Worm (Caenorhabditis elegans) whole organism, L4/young adult: ENCODE data around the gene ist-1.

Experiments
- W03F9.2 ChIP-seq: fragments of 150-350 bp; optimal IDR thresholded peaks from 2 replicates; lab custom pipeline; 2014; ENCODE audit warnings: missing biosample characterization, missing genetic modification characterization
- him-1 ChIP-seq: sonication (generic microtip); optimal IDR thresholded peaks from 2 replicates; lab custom pipeline; 2016; ENCODE audit warnings: missing genotype, missing genetic modification reagents, missing genetic modification characterization, missing compliant biosample characterization

DNA sequence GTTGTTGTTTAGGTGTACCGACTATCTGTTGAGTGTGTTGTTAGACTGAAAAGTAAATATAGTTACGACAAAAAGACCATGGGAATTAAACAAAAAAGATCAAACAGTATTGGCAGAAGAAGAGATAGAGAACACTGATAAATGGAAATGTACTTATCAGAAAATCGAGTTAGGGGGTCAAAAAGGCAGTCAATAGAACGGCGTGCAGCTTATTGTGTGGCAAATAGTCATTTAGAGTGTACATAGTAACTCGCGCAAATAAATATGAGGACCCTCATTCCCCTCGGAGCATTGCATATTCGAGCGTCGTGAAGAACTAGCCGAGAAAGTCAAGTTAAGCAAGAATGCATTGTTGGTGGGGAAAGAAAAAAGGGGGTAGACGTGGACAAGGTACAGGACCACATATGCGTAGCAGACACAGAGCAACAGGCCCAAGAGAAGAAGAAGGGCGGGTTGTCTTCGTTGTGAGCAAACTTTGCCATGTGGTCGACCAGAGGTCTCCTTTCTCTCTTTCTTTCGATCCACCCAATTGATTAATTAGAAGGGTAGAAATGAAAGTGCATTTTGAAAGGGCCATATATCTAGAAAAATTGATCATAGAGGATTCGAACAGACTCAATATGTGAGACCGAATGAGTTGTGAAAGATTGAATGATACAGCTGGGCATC is 24.9 kb downstream of the ist-1 start, which contains the start of gene lam-2:
- TF ChIP-seq W03F9.2 (tag; lab: Kevin White, UChicago), result no peak
- no peak for TF ChIP-seq him-1 (tag; lab: Kevin White, UChicago)
